Worm (Caenorhabditis elegans): ENCODE results near the gene lgc-11.
A peak's percentile ranks its signal among the peaks of the same experiment; 100 is the strongest.

lgc-11 gene

ce11 chrX:7469907-7470306, 36.5 kb downstream of the lgc-11 start:
- TF ChIP-seq hmg-20 (GFP tag; IDR thresholded peaks at IDR 0.05) (no peak), rcor-1 (GFP tag; IDR thresholded peaks at IDR 0.05) (no peak)

ce11 chrX:7466682-7467081, 39.8 kb downstream of the lgc-11 start:
- TF ChIP-seq cebp-2 (GFP tag; IDR thresholded peaks at IDR 0.05) (no peak), hmg-20 (GFP tag; IDR thresholded peaks at IDR 0.05) (no peak), nfya-1 (tag; optimal IDR thresholded peaks at IDR 0.05; ENCODE audit: borderline replicate concordance, insufficient read depth) (no peak), bed-2 (GFP tag; IDR thresholded peaks at IDR 0.05) (no peak), F37B4.10 (GFP tag; IDR thresholded peaks at IDR 0.05) (no peak), zim-3 (tag; optimal IDR thresholded peaks at IDR 0.05) (no peak), bed-1 (GFP tag; IDR thresholded peaks at IDR 0.05) (no peak), ZK185.1 (tag; optimal IDR thresholded peaks at IDR 0.05; ENCODE audit: poor library complexity, severe bottlenecking) (no peak), B0336.3 (GFP tag; IDR thresholded peaks at IDR 0.05) (no peak), efl-1 (GFP tag; optimal IDR thresholded peaks at IDR 0.05) (no peak), die-1 (tag; optimal IDR thresholded peaks at IDR 0.05) (no peak), Y95B8A.8 (GFP tag; IDR thresholded peaks at IDR 0.05) (no peak), madf-10 (tag; optimal IDR thresholded peaks at IDR 0.05) (no peak), lsy-27 (tag; optimal IDR thresholded peaks at IDR 0.05; ENCODE audit: borderline replicate concordance, insufficient read depth) (no peak), ztf-28 (GFP tag; IDR thresholded peaks at IDR 0.05) (no peak)

- TF ChIP-seq Y53F4B.3 (GFP tag; IDR thresholded peaks at IDR 0.05) (no peak), ceh-79 (tag; optimal IDR thresholded peaks at IDR 0.05) (no peak), Y53G8AR.9 (GFP tag; conservative IDR thresholded peaks at IDR 0.05) (0 out of 2 replicates have a peak, but pooled peaks have one; percentile 30), zfh-2 (GFP tag; conservative IDR thresholded peaks at IDR 0.05) (peak; percentile 91), F10E7.11 (tag; optimal IDR thresholded peaks at IDR 0.05) (no peak), akir-1 (GFP tag; optimal IDR thresholded peaks at IDR 0.05) (no peak), sptf-2 (GFP tag; optimal IDR thresholded peaks at IDR 0.05) (no peak), nfyb-1 (GFP tag; IDR thresholded peaks at IDR 0.05) (peak; percentile 58; the same call in 1 of the 2 replicates)
Observed at ce11 chrX:7464389-7464788, 42.0 kb downstream of the lgc-11 start.

ce11 chrX:7463637-7464036, 42.8 kb downstream of the lgc-11 start, which contains the start of gene sox-2:
Gene sox-2 (minus strand): TSS chrX:7463736.
- TF ChIP-seq Y79H2A.3 (GFP tag; conservative IDR thresholded peaks at IDR 0.05) (no peak), zfh-2 (GFP tag; conservative IDR thresholded peaks at IDR 0.05) (0 out of 2 replicates have a peak, but pooled peaks have one; percentile 7), ceh-40 (GFP tag; IDR thresholded peaks at IDR 0.05) (0 out of 2 replicates have a peak, but pooled peaks have one; percentile 38)

- no peak for TF ChIP-seq snpc-4 (GFP tag; optimal IDR thresholded peaks at IDR 0.05)
- TF ChIP-seq snpc-4 (tag; optimal IDR thresholded peaks at IDR 0.05): no peak
- no peak for TF ChIP-seq hmg-1.2 (GFP tag; IDR thresholded peaks at IDR 0.05)
- TF ChIP-seq nfyb-1 (GFP tag; IDR thresholded peaks at IDR 0.05): peak; percentile 79
- no peak for TF ChIP-seq F23B12.7 (tag; optimal IDR thresholded peaks at IDR 0.05; ENCODE audit: insufficient read depth)
- TF ChIP-seq pha-4 (tag; optimal IDR thresholded peaks at IDR 0.05): no peak
- 0 out of 2 replicates have a peak, but pooled peaks have one; percentile 15 for TF ChIP-seq egrh-3 (GFP tag; IDR thresholded peaks at IDR 0.05)
- TF ChIP-seq zfh-2 (GFP tag; conservative IDR thresholded peaks at IDR 0.05): peak; percentile 74
- TF ChIP-seq Y67H2A.10 (GFP tag; conservative IDR thresholded peaks at IDR 0.05): no peak
- no peak for TF ChIP-seq repo-1 (tag; optimal IDR thresholded peaks at IDR 0.05)
Observed at ce11 chrX:7460516-7460915, 45.9 kb downstream of the lgc-11 start.
